Worm (Caenorhabditis elegans) whole organism, L1 larva: ENCODE results near the gene sqt-2.

Experiments used
- C04F5.9 ChIP-seq: sonication (generic microtip); optimal IDR thresholded peaks from 2 replicates; lab custom pipeline; 2016; ENCODE audit warnings: missing genetic modification characterization, missing compliant biosample characterization
- C16A3.4 ChIP-seq: fragments of 150-350 bp; optimal IDR thresholded peaks from 2 replicates; lab custom pipeline; 2014; ENCODE audit warnings: missing biosample characterization, missing genetic modification characterization
- C34B4.2 ChIP-seq: sonication (generic microtip); optimal IDR thresholded peaks from 2 replicates; lab custom pipeline; 2017; ENCODE audit warnings: mild to moderate bottlenecking, missing genetic modification characterization, missing compliant biosample characterization
- F16B12.6 ChIP-seq: fragments of 150-350 bp; optimal IDR thresholded peaks from 2 replicates; lab custom pipeline; 2014; ENCODE audit warnings: missing biosample characterization, missing genetic modification characterization
- aly-2 ChIP-seq: fragments of 150-350 bp; optimal IDR thresholded peaks from 2 replicates; lab custom pipeline; 2014; ENCODE audit warnings: missing biosample characterization, missing genetic modification characterization
- blmp-1 ChIP-seq: fragments of 150-350 bp; optimal IDR thresholded peaks from 2 replicates; lab custom pipeline; 2014; ENCODE audit warnings: missing biosample characterization, missing genetic modification characterization
- ceh-82 ChIP-seq, 3 experiments: fragments of 150-350 bp in 1 of 3; sonication (generic microtip) in 2 of 3; optimal IDR thresholded peaks; 2 replicates each; lab custom pipeline; 2014 to 2017; ENCODE audit warnings: missing biosample characterization in 3 of 3, missing genetic modification characterization in 3 of 3
- dpl-1 ChIP-seq, 3 experiments: fragments of 150-350 bp in 2 of 3; sonication (generic microtip) in 1 of 3; optimal IDR thresholded peaks; 2 replicates each; lab custom pipeline; 2014 to 2017; ENCODE audit warnings: missing biosample characterization in 3 of 3, missing genetic modification characterization in 3 of 3, missing genetic modification reagents in 3 of 3
- efl-1 ChIP-seq, 4 experiments: fragments of 150-350 bp; optimal IDR thresholded peaks in 3 of 4; peaks in 1 of 4; 1 replicate in 1 of 4; 2 replicates in 3 of 4; lab custom pipeline; 2014; ENCODE audit warnings: missing biosample characterization in 2 of 4, missing genetic modification characterization in 2 of 4, missing genetic modification reagents in 2 of 4
- elt-3 ChIP-seq, 6 experiments: fragments of 150-350 bp in 1 of 6; sonication (generic microtip); optimal IDR thresholded peaks; 2 replicates each; lab custom pipeline; 2017 to 2018; ENCODE audit warnings: missing biosample characterization in 6 of 6, missing genetic modification characterization in 6 of 6, inconsistent platforms in 1 of 6
- fkh-4 ChIP-seq: sonication (generic microtip); optimal IDR thresholded peaks from 2 replicates; lab custom pipeline; 2016; ENCODE audit warnings: missing compliant biosample characterization, missing genetic modification characterization, borderline replicate concordance
- jun-1 ChIP-seq: fragments of 150-350 bp; optimal IDR thresholded peaks from 2 replicates; lab custom pipeline; 2014; ENCODE audit warnings: missing biosample characterization, missing genetic modification reagents, missing genetic modification characterization
- lin-15B ChIP-seq: fragments of 150-350 bp; sonication (generic microtip); optimal IDR thresholded peaks from 3 replicates; lab custom pipeline; 2014; ENCODE audit warnings: missing biosample characterization, missing genetic modification characterization
- lin-35 ChIP-seq, 2 experiments: fragments of 150-350 bp; optimal IDR thresholded peaks; 2 replicates each; lab custom pipeline; 2014; ENCODE audit warnings: missing biosample characterization in 2 of 2, missing genetic modification characterization in 2 of 2, missing genetic modification reagents in 2 of 2
- lsy-2 ChIP-seq, 2 experiments: fragments of 150-350 bp; optimal IDR thresholded peaks; 2 replicates each; lab custom pipeline; 2014; ENCODE audit warnings: missing biosample characterization in 2 of 2, missing genetic modification characterization in 2 of 2
- mdl-1 ChIP-seq, 2 experiments: fragments of 150-350 bp; optimal IDR thresholded peaks; 2 replicates each; lab custom pipeline; 2014 to 2017; ENCODE audit warnings: missing biosample characterization in 2 of 2, missing genetic modification characterization in 2 of 2, inconsistent platforms in 1 of 2
- mef-2 ChIP-seq: fragments of 150-350 bp; optimal IDR thresholded peaks from 2 replicates; lab custom pipeline; 2014; ENCODE audit warnings: missing biosample characterization, missing genetic modification characterization
- nhr-47 ChIP-seq: sonication (generic microtip); optimal IDR thresholded peaks from 2 replicates; lab custom pipeline; 2016; ENCODE audit warnings: mild to moderate bottlenecking, missing genetic modification characterization, moderate library complexity, missing compliant biosample characterization
- nhr-77 ChIP-seq: fragments of 150-350 bp; optimal IDR thresholded peaks from 2 replicates; lab custom pipeline; 2014; ENCODE audit warnings: missing biosample characterization, missing genetic modification characterization
- nhr-85 ChIP-seq: sonication (generic microtip); peaks from one replicate; lab custom pipeline; 2016; ENCODE audit warnings: missing genetic modification characterization, inconsistent platforms, missing compliant biosample characterization
- nhr-90 ChIP-seq: sonication (generic microtip); optimal IDR thresholded peaks from 2 replicates; lab custom pipeline; 2016; ENCODE audit warnings: mild to moderate bottlenecking, missing genetic modification characterization, missing compliant biosample characterization; ENCODE audit not compliant: poor library complexity
- pag-3 ChIP-seq: sonication (generic microtip); optimal IDR thresholded peaks from 2 replicates; lab custom pipeline; 2017; ENCODE audit warnings: missing genetic modification characterization, mild to moderate bottlenecking, missing compliant biosample characterization, antibody characterized with exemption, borderline replicate concordance; ENCODE audit not compliant: insufficient read depth
- skn-1 ChIP-seq: fragments of 150-350 bp; optimal IDR thresholded peaks from 2 replicates; lab custom pipeline; 2014; ENCODE audit warnings: missing biosample characterization, missing genetic modification characterization
- snpc-4 ChIP-seq: fragments of 150-350 bp; optimal IDR thresholded peaks from 2 replicates; lab custom pipeline; 2014; ENCODE audit warnings: missing biosample characterization, missing genetic modification characterization
- tlp-1 ChIP-seq: fragments of 150-350 bp; optimal IDR thresholded peaks from 2 replicates; lab custom pipeline; 2014; ENCODE audit warnings: missing biosample characterization, missing genetic modification characterization
- unc-98 ChIP-seq: fragments of 200-800 bp; sonication (Bioruptor generic); IDR thresholded peaks from 2 replicates; pipeline ENCODE4 v1.3.6; 2022; ENCODE audit warnings: missing genetic modification characterization, missing compliant biosample characterization
- vab-15 ChIP-seq: sonication (generic microtip); optimal IDR thresholded peaks from 2 replicates; lab custom pipeline; 2017; ENCODE audit warnings: missing genotype, mild to moderate bottlenecking, missing genetic modification characterization, missing compliant biosample characterization
- xbp-1 ChIP-seq: sonication (generic microtip); optimal IDR thresholded peaks from 2 replicates; lab custom pipeline; 2016; ENCODE audit warnings: missing genetic modification characterization, missing compliant biosample characterization
- zip-4 ChIP-seq: fragments of 200-800 bp; sonication (Bioruptor generic); optimal IDR thresholded peaks from 2 replicates; lab custom pipeline; 2018; ENCODE audit warnings: mild to moderate bottlenecking, missing genetic modification characterization, moderate library complexity, missing compliant biosample characterization
- ztf-11 ChIP-seq, 2 experiments: sonication (generic microtip); optimal IDR thresholded peaks; 2 replicates each; lab custom pipeline; 2016 to 2017; ENCODE audit warnings: missing genetic modification characterization in 2 of 2, missing biosample characterization in 1 of 2, missing compliant biosample characterization in 1 of 2

sqt-2 gene

DNA sequence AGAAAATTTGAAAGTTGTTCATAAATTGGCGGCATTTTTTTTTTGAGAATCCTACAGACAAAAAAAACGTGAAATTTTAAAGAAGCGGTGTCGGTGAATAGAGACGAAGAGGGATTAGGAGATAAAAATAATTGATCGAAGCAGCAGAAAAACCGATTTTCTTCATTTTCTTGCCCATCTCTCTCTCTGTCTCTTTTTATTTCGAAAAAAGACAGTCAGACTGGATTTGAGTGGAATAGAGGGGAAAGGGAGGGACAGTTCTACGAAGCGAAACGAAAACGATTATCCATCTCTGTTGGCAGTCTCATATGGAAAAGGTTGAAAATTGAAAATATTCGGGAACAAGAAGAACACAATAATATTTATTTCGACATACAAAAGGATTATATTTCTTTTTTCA, 6.5 kb downstream of the sqt-2 start:
- TF ChIP-seq blmp-1 (tag; lab: Kevin White, UChicago) = peak; percentile 61
- no peak for TF ChIP-seq pag-3

DNA sequence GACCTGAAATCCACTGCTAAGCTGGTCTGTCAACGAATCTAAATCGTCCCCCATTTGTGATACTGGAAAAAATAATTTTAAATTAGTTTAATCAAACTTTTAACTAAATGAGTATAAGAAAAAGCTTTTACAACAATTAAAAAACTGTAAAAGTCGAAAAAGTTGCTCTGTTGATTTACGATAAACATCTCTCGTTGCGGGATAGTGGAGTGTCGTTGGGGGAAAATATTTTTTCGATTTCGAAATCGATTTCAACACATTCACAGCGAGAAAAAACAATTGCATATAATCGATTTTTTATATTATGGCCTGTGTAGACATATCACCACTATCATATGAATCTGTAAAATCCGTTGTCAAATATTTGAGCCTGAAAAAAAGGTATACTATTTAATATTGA, 8.4 kb downstream of the sqt-2 start, which contains the start of the genes F23F1.5 and fbxc-54:
TSS of gene F23F1.5 (minus strand) at position 64 of the 400 bp plus-strand sequence.
TSS of gene fbxc-54 (plus strand) at position 199 of the 400 bp plus-strand sequence.
- TF ChIP-seq C04F5.9 (tag; lab: Kevin White, UChicago) = no peak
- peak; percentile 17 for TF ChIP-seq F16B12.6
- TF ChIP-seq elt-3 (tag; optimal IDR thresholded peaks at IDR 0.05; lab: Kevin White, UChicago) = no peak
- TF ChIP-seq vab-15 = no peak
- peak; percentile 2 for TF ChIP-seq nhr-47 (tag; lab: Kevin White, UChicago)
- peak; percentile 46 for TF ChIP-seq C16A3.4 (tag; lab: Kevin White, UChicago)
- peak; percentile 43 for TF ChIP-seq zip-4 (GFP tag; lab: Kevin White, UChicago)
- TF ChIP-seq mef-2 (tag; lab: Kevin White, UChicago) = no peak
- TF ChIP-seq unc-98 = no peak
- TF ChIP-seq efl-1 (optimal IDR thresholded peaks at IDR 0.05; lab: Kevin White, UChicago) = peak; percentile 29 to 51
- peak; percentile 44 to 77 for TF ChIP-seq efl-1 (GFP tag; optimal IDR thresholded peaks at IDR 0.05 in 1 of 2; lab: Kevin White, UChicago)
- TF ChIP-seq fkh-4 = no peak
- peak; percentile 16 for TF ChIP-seq blmp-1 (tag; lab: Kevin White, UChicago)
- TF ChIP-seq skn-1 = peak; percentile 89
- TF ChIP-seq lin-35 (GFP tag; optimal IDR thresholded peaks at IDR 0.05; lab: Kevin White, UChicago) = peak; percentile 16 to 55
- peak; percentile 1 to 58 (median 4) for TF ChIP-seq dpl-1 (GFP tag; optimal IDR thresholded peaks at IDR 0.05; lab: Kevin White, UChicago)
- TF ChIP-seq lsy-2 (tag; optimal IDR thresholded peaks at IDR 0.05; lab: Kevin White, UChicago) = peak in 1 of 2 experiments; percentile 74
- peak; percentile 27 for TF ChIP-seq snpc-4 (tag; lab: Kevin White, UChicago)
- TF ChIP-seq tlp-1 (tag; lab: Kevin White, UChicago) = no peak
- peak; percentile 22 for TF ChIP-seq lin-15B (tag; lab: Kevin White, UChicago)
- peak in 1 of 3 experiments; percentile 57 for TF ChIP-seq ceh-82 (tag; optimal IDR thresholded peaks at IDR 0.05; lab: Kevin White, UChicago)

DNA sequence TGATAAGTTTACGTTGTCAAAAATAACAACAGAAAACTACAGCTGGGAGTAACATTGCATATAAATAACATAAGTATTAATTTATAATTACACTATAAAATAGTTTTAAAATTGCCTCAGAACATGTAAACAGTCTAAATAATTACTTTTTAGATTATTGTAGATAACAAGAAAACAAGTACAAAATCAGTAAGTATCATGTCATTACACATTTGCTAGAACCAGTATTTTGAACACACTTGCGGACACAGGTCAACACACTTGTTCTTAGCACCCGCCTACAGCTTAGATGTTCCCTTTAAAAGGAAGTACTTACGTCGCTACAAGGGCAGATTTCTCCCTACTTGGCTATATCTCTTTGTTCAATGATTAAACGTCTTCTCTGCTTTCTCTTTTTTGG, 10.8 kb downstream of the sqt-2 start, which contains the start of gene F23F1.2:
TSS of gene F23F1.2 (plus strand) at position 301 of the 400 bp plus-strand sequence.
- TF ChIP-seq nhr-47 (tag; lab: Kevin White, UChicago) (no peak), C34B4.2 (tag; lab: Kevin White, UChicago) (no peak), xbp-1 (tag; lab: Kevin White, UChicago) (no peak), ztf-11 (tag; optimal IDR thresholded peaks at IDR 0.05; lab: Kevin White, UChicago) (no peak)
- TF ChIP-seq, all 84 proteins: peak for 0

DNA sequence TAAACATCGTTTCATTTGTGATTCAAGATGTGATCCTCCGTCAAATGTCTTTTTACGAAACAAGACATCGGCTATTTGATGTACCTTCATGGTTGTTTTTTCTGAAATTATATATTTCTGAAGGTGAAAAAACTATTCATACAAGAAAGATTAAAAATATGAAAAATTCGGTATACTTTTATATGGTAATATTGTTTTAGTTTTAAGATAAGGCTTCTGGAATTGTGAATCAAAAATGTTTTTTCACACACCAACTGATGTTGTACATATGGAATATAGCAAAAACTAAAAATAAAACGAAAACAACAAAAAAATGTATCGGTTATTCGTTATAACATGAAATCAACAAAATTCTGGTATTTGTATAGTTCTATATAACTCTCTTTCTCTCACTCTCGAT, 14.1 kb downstream of the sqt-2 start, which contains the start of gene F23F1.6:
TSS of gene F23F1.6 (minus strand) at position 101 of the 400 bp plus-strand sequence.
- TF ChIP-seq C16A3.4 (tag; lab: Kevin White, UChicago) = no peak
- TF ChIP-seq mdl-1 (tag; optimal IDR thresholded peaks at IDR 0.05; lab: Kevin White, UChicago) = no peak
- TF ChIP-seq nhr-90 (tag; lab: Kevin White, UChicago) = no peak
- no peak for TF ChIP-seq dpl-1 (GFP tag; optimal IDR thresholded peaks at IDR 0.05; lab: Kevin White, UChicago)
- TF ChIP-seq tlp-1 (tag; lab: Kevin White, UChicago) = no peak
- TF ChIP-seq nhr-77 (tag; lab: Kevin White, UChicago) = no peak

DNA sequence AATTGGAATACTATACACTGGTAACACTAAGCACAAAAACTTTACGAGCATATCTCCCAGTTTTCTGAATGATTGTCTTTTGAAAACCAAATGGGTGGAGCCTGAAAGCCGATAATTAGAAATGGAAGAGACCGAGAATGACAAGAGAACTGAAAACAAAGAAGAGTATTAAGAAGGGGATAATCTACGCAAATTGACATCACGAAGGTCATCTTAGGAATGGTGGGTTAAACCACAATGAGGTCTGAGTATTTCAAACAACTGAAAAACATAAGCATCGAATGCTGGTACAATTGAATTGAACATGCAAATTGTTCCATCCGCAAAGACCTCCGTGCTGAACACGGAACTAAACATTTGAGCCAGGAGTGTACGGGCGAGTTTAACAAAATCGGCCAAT, 16.3 kb downstream of the sqt-2 start, which contains the start of gene spp-24:
TSS of gene spp-24 (minus strand) at position 101 of the 400 bp plus-strand sequence.
- TF ChIP-seq dpl-1 (GFP tag; optimal IDR thresholded peaks at IDR 0.05; lab: Kevin White, UChicago) (no peak), nhr-85 (tag; lab: Kevin White, UChicago) (peak; percentile 61)
- TF ChIP-seq, all 84 proteins: peak for 1

DNA sequence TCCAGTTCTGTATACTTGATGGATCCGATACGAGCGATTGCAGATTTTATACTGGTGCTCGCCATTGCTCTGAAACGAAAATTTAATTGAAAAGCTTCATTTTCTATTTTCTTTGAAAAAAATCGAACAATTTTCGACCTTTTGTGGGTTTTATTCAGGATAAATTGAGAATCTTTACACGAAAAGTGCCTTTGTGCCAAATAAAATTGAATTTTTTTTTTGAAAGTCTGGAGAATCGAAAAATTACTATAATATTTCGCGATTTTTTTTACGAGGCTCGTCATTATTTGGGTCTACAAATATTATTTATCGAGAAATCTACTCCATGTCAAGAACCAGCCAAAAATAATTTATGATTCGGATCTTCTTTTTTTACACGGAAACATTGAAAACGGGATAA, 18.8 kb downstream of the sqt-2 start, which contains the start of gene F23F1.10:
TSS of gene F23F1.10 (minus strand) at position 69 of the 400 bp plus-strand sequence.
- TF ChIP-seq jun-1 (tag; lab: Kevin White, UChicago) (no peak), aly-2 (peak; percentile 48)
